Fruit fly (Drosophila melanogaster) whole organism, embryonic: ENCODE data around the gene Syn1.
A peak's percentile ranks its signal among the peaks of the same experiment; 100 is the strongest.

Experiments
- Asciz ChIP-seq: fragments of 200-800 bp; sonication (Bioruptor generic); optimal IDR thresholded peaks from 2 replicates; lab custom pipeline; 2017; ENCODE audit warnings: missing biosample characterization, mild to moderate bottlenecking, missing genetic modification characterization, missing genetic modification reagents
- CG1024 ChIP-seq: fragments of 200-800 bp; sonication (Bioruptor generic); IDR thresholded peaks from 2 replicates; pipeline ENCODE4 v1.3.6; 2022; ENCODE audit warnings: missing biosample characterization, missing genetic modification characterization
- CG10462 ChIP-seq: fragments of 200-800 bp; sonication (Bioruptor generic); optimal IDR thresholded peaks from 2 replicates; lab custom pipeline; 2016; ENCODE audit warnings: missing biosample characterization, missing genetic modification characterization
- CG10654 ChIP-seq: fragments of 200-800 bp; sonication (Bioruptor generic); optimal IDR thresholded peaks from 2 replicates; lab custom pipeline; 2016; ENCODE audit warnings: missing biosample characterization, missing genetic modification characterization
- CG11398 ChIP-seq: fragments of 200-800 bp; sonication (Bioruptor generic); optimal IDR thresholded peaks from 2 replicates; lab custom pipeline; 2016; ENCODE audit warnings: missing biosample characterization, missing genetic modification characterization
- CG13287 ChIP-seq: fragments of 200-800 bp; sonication (Bioruptor generic); IDR thresholded peaks from 2 replicates; pipeline ENCODE4 v1.3.6; 2022; ENCODE audit warnings: missing biosample characterization, missing genetic modification characterization; ENCODE audit not compliant: partially characterized antibody
- CG1603 ChIP-seq: fragments of 200-800 bp; sonication (Bioruptor generic); optimal IDR thresholded peaks from 2 replicates; lab custom pipeline; 2019; ENCODE audit warnings: missing biosample characterization, mild to moderate bottlenecking, missing genetic modification characterization, moderate library complexity
- CG16815 ChIP-seq: fragments of 200-800 bp; sonication (Bioruptor generic); optimal IDR thresholded peaks from 3 replicates; lab custom pipeline; 2017; ENCODE audit warnings: missing biosample characterization, mild to moderate bottlenecking, missing genetic modification characterization
- CG2889 ChIP-seq: fragments of 200-800 bp; sonication (Bioruptor generic); IDR thresholded peaks from 3 replicates; pipeline ENCODE4 v1.3.6; 2022; ENCODE audit warnings: missing biosample characterization, missing genetic modification characterization
- CG33557 ChIP-seq: fragments of 200-800 bp; sonication (Bioruptor generic); optimal IDR thresholded peaks from 2 replicates; lab custom pipeline; 2019; ENCODE audit warnings: missing biosample characterization, mild to moderate bottlenecking, missing genetic modification characterization, moderate library complexity
- CG42726 ChIP-seq: fragments of 200-800 bp; sonication (Bioruptor generic); IDR thresholded peaks from 2 replicates; pipeline ENCODE4 v1.3.6; 2022; ENCODE audit warnings: missing biosample characterization, missing genetic modification characterization; ENCODE audit not compliant: partially characterized antibody
- CG4404 ChIP-seq: fragments of 200-800 bp; sonication (Bioruptor generic); IDR thresholded peaks from 2 replicates; pipeline ENCODE4 v1.3.6; 2022; ENCODE audit warnings: missing biosample characterization, missing genetic modification characterization
- CG6175 ChIP-seq: fragments of 200-800 bp; sonication (Bioruptor generic); IDR thresholded peaks from 3 replicates; pipeline ENCODE4 v1.3.6; 2022; ENCODE audit warnings: missing biosample characterization, missing genetic modification characterization
- CG7745 ChIP-seq: fragments of 200-800 bp; sonication (Bioruptor generic); optimal IDR thresholded peaks from 2 replicates; lab custom pipeline; 2018; ENCODE audit warnings: missing biosample characterization, mild to moderate bottlenecking, missing genetic modification characterization, moderate library complexity
- CG8388 ChIP-seq: fragments of 200-800 bp; sonication (Bioruptor generic); optimal IDR thresholded peaks from 2 replicates; lab custom pipeline; 2019; ENCODE audit warnings: missing biosample characterization, mild to moderate bottlenecking, missing genetic modification characterization, moderate library complexity
- CrebB ChIP-seq: fragments of 200-800 bp; sonication (Bioruptor generic); optimal IDR thresholded peaks from 3 replicates; lab custom pipeline; 2018; ENCODE audit warnings: missing biosample characterization, mild to moderate bottlenecking, missing genetic modification characterization
- Dad ChIP-seq: fragments of 200-800 bp; sonication (Bioruptor generic); optimal IDR thresholded peaks from 3 replicates; lab custom pipeline; 2016; ENCODE audit warnings: missing biosample characterization, missing genetic modification characterization
- Deaf1 ChIP-seq: fragments of 200-800 bp; optimal IDR thresholded peaks from 3 replicates; lab custom pipeline; 2019; ENCODE audit warnings: missing biosample characterization, mild to moderate bottlenecking, missing genetic modification characterization, moderate library complexity
- Dll ChIP-seq: fragments of 200-800 bp; sonication (Bioruptor generic); IDR thresholded peaks from 4 replicates; pipeline ENCODE4 v1.3.6; 2022; ENCODE audit warnings: missing biosample characterization, missing genetic modification characterization; ENCODE audit not compliant: partially characterized antibody
- Dp ChIP-seq: fragments of 200-800 bp; sonication (Bioruptor generic); optimal IDR thresholded peaks from 2 replicates; lab custom pipeline; 2018; ENCODE audit warnings: missing biosample characterization, mild to moderate bottlenecking, missing genetic modification characterization, moderate library complexity
- E2f2 ChIP-seq: fragments of 200-800 bp; sonication (Bioruptor generic); IDR thresholded peaks from 2 replicates; pipeline ENCODE4 v1.3.6; 2022; ENCODE audit warnings: missing biosample characterization, missing genetic modification characterization
- ERR ChIP-seq: fragments of 200-800 bp; sonication (Bioruptor generic); optimal IDR thresholded peaks from 2 replicates; lab custom pipeline; 2016; ENCODE audit warnings: missing biosample characterization, missing genetic modification characterization
- HLH54F ChIP-seq: fragments of 200-800 bp; sonication (Bioruptor generic); optimal IDR thresholded peaks from 3 replicates; lab custom pipeline; 2016; ENCODE audit warnings: missing biosample characterization, missing genetic modification characterization
- Hand ChIP-seq: fragments of 200-800 bp; sonication (Bioruptor generic); optimal IDR thresholded peaks from 2 replicates; lab custom pipeline; 2017; ENCODE audit warnings: mild to moderate bottlenecking, missing biosample characterization, missing genetic modification reagents, missing genetic modification characterization
- HmgD ChIP-seq: fragments of 200-800 bp; sonication (Bioruptor generic); optimal IDR thresholded peaks from 3 replicates; lab custom pipeline; 2016; ENCODE audit warnings: missing biosample characterization, missing genetic modification characterization
- Hr78 ChIP-seq, 2 experiments: fragments of 200-800 bp in 1 of 2; fragments of >200 bp in 1 of 2; sonication (Bioruptor generic) in 1 of 2; optimal IDR thresholded peaks; 2 replicates each; lab custom pipeline; 2017 to 2019; ENCODE audit warnings: missing biosample characterization in 2 of 2, missing genetic modification characterization in 2 of 2, mild to moderate bottlenecking in 1 of 2, moderate library complexity in 1 of 2
- Mad ChIP-seq: fragments of 200-800 bp; sonication (Bioruptor generic); optimal IDR thresholded peaks from 2 replicates; lab custom pipeline; 2016; ENCODE audit warnings: missing biosample characterization, missing genetic modification characterization
- Myb ChIP-seq: fragments of 200-800 bp; sonication (Bioruptor generic); optimal IDR thresholded peaks from 2 replicates; lab custom pipeline; 2016; ENCODE audit warnings: missing biosample characterization, missing genetic modification characterization
- Scr ChIP-seq: fragments of 200-800 bp; sonication (Bioruptor generic); IDR thresholded peaks from 2 replicates; pipeline ENCODE4 v1.3.6; 2022; ENCODE audit warnings: missing biosample characterization, missing genetic modification characterization; ENCODE audit not compliant: partially characterized antibody
- Ssrp ChIP-seq: fragments of 200-800 bp; sonication (Bioruptor generic); optimal IDR thresholded peaks from 2 replicates; lab custom pipeline; 2018; ENCODE audit warnings: missing biosample characterization, mild to moderate bottlenecking, missing genetic modification characterization, moderate library complexity
- Usf ChIP-seq: fragments of 200-800 bp; sonication (Bioruptor generic); optimal IDR thresholded peaks from 2 replicates; lab custom pipeline; 2017; ENCODE audit warnings: missing genotype, missing biosample characterization, missing genetic modification characterization
- ac ChIP-seq: fragments of 200-800 bp; sonication (Bioruptor generic); optimal IDR thresholded peaks from 3 replicates; lab custom pipeline; 2017; ENCODE audit warnings: missing biosample characterization, mild to moderate bottlenecking, missing genetic modification characterization
- br ChIP-seq: fragments of >200 bp; optimal IDR thresholded peaks from 2 replicates; lab custom pipeline; 2017
- btn ChIP-seq: fragments of 200-800 bp; sonication (Bioruptor generic); optimal IDR thresholded peaks from 2 replicates; lab custom pipeline; 2016; ENCODE audit warnings: missing biosample characterization, missing genetic modification characterization
- cg ChIP-seq: fragments of 200-800 bp; sonication (Bioruptor generic); optimal IDR thresholded peaks from 3 replicates; lab custom pipeline; 2019; ENCODE audit warnings: missing biosample characterization, mild to moderate bottlenecking, missing genetic modification characterization, moderate library complexity
- disco-r ChIP-seq: fragments of 200-800 bp; sonication (Bioruptor generic); optimal IDR thresholded peaks from 2 replicates; lab custom pipeline; 2016; ENCODE audit warnings: missing biosample characterization, missing genetic modification characterization
- dpn ChIP-seq, 2 experiments: fragments of 200-800 bp; sonication (Bioruptor generic); optimal IDR thresholded peaks; 3 replicates each; lab custom pipeline; 2016; ENCODE audit warnings: missing biosample characterization in 2 of 2, missing genetic modification characterization in 2 of 2
- fu2 ChIP-seq: fragments of 200-800 bp; sonication (Bioruptor generic); optimal IDR thresholded peaks from 2 replicates; lab custom pipeline; 2016; ENCODE audit warnings: missing biosample characterization, missing genetic modification characterization
- knrl ChIP-seq: fragments of 200-800 bp; sonication (Bioruptor generic); IDR thresholded peaks from 3 replicates; pipeline ENCODE4 v1.3.6; 2022; ENCODE audit warnings: missing biosample characterization, missing genetic modification characterization; ENCODE audit not compliant: partially characterized antibody
- mirr ChIP-seq: fragments of 200-800 bp; sonication (Bioruptor generic); optimal IDR thresholded peaks from 3 replicates; lab custom pipeline; 2018; ENCODE audit warnings: missing biosample characterization, mild to moderate bottlenecking, missing genetic modification characterization
- prd ChIP-seq, 3 experiments: fragments of >200 bp in 2 of 3; fragments of 200-800 bp in 1 of 3; sonication (Bioruptor generic) in 1 of 3; optimal IDR thresholded peaks in 2 of 3; IDR thresholded peaks in 1 of 3; 2 replicates in 2 of 3; 3 replicates in 1 of 3; pipeline versions ENCODE4 v1.3.6 to Lab custom; 2017 to 2022; ENCODE audit warnings: missing biosample characterization in 1 of 3, missing genetic modification characterization in 1 of 3
- wor ChIP-seq: fragments of 200-800 bp; sonication (Bioruptor generic); IDR thresholded peaks from 2 replicates; pipeline ENCODE4 v1.3.6; 2022; ENCODE audit warnings: missing biosample characterization, missing genetic modification characterization
- zf30C ChIP-seq: fragments of 200-800 bp; sonication (Bioruptor generic); optimal IDR thresholded peaks from 3 replicates; lab custom pipeline; 2018; ENCODE audit warnings: missing biosample characterization, mild to moderate bottlenecking, missing genetic modification characterization

The Syn1 gene

dm6 chr3L:21773855-21774254, 3.5 kb upstream of the Syn1 start (continued):
- TF ChIP-seq Dp (GFP tag; lab: Kevin White, UChicago) (peak; percentile 98), Myb (GFP tag; lab: Kevin White, UChicago) (peak; percentile 86), Usf (no peak), Hr78 (GFP tag; optimal IDR thresholded peaks at IDR 0.05; lab: Kevin White, UChicago) (no peak), br (lab: Kevin White, UChicago) (no peak), CG2889 (GFP tag; lab: Robert Waterston, UW) (no peak), CG42726 (GFP tag; lab: Robert Waterston, UW) (0 out of 2 replicates have a peak, but pooled peaks have one; percentile 40), HLH54F (GFP tag; lab: Kevin White, UChicago) (no peak), Deaf1 (tag; lab: Kevin White, UChicago) (no peak), E2f2 (GFP tag; lab: Robert Waterston, UW) (peak; percentile 99), cg (GFP tag; lab: Kevin White, UChicago) (no peak), HmgD (GFP tag; lab: Kevin White, UChicago) (no peak), CrebB (tag; lab: Kevin White, UChicago) (no peak), ac (GFP tag; lab: Kevin White, UChicago) (no peak), mirr (GFP tag; lab: Kevin White, UChicago) (no peak), prd (optimal IDR thresholded peaks at IDR 0.05; lab: Kevin White, UChicago) (no peak), prd (GFP tag; IDR thresholded peaks at IDR 0.05; lab: Robert Waterston, UW) (no peak), CG13287 (GFP tag; lab: Robert Waterston, UW) (no peak), CG1024 (no peak), CG10462 (GFP tag; lab: Kevin White, UChicago) (no peak), CG16815 (GFP tag; lab: Kevin White, UChicago) (no peak), CG6175 (no peak), ERR (GFP tag; lab: Kevin White, UChicago) (no peak), Dll (GFP tag; lab: Robert Waterston, UW) (no peak), CG10654 (no peak), Scr (GFP tag; lab: Robert Waterston, UW) (0 out of 2 replicates have a peak, but pooled peaks have one; percentile 31), Ssrp (tag; lab: Kevin White, UChicago) (no peak), fu2 (GFP tag; lab: Kevin White, UChicago) (no peak), Hand (GFP tag; lab: Kevin White, UChicago) (no peak), CG4404 (no peak), Dad (GFP tag; lab: Kevin White, UChicago) (no peak), CG1603 (tag; lab: Kevin White, UChicago) (peak; percentile 35), zf30C (GFP tag; lab: Kevin White, UChicago) (no peak), CG11398 (GFP tag; lab: Kevin White, UChicago) (no peak), Mad (GFP tag; lab: Kevin White, UChicago) (no peak), wor (no peak), CG33557 (GFP tag; lab: Kevin White, UChicago) (no peak), knrl (GFP tag; lab: Robert Waterston, UW) (peak; percentile 25; the same call in 1 of the 3 replicates), CG7745 (no peak), disco-r (GFP tag; lab: Kevin White, UChicago) (no peak), btn (GFP tag; lab: Kevin White, UChicago) (no peak), Asciz (GFP tag; lab: Kevin White, UChicago) (no peak), CG8388 (no peak), dpn (GFP tag; optimal IDR thresholded peaks at IDR 0.05; lab: Kevin White, UChicago) (no peak)
